Worm (Caenorhabditis elegans) whole organism, mixed stage, embryonic: Measurements from ENCODE around the gene srh-116.

Source experiments
- M03D4.4 ChIP-seq: sonication (generic microtip); optimal IDR thresholded peaks from 2 replicates; lab custom pipeline; 2017; ENCODE audit warnings: mild to moderate bottlenecking, missing genetic modification characterization, missing compliant biosample characterization
- bed-3 ChIP-seq: fragments of 200-800 bp; sonication (Bioruptor generic); optimal IDR thresholded peaks from 3 replicates; lab custom pipeline; 2018; ENCODE audit warnings: mild to moderate bottlenecking, missing genetic modification characterization, moderate library complexity, missing compliant biosample characterization
- blmp-1 ChIP-seq: fragments of 150-350 bp; optimal IDR thresholded peaks from 2 replicates; lab custom pipeline; 2014; ENCODE audit warnings: missing biosample characterization, missing genetic modification characterization
- ceh-39 ChIP-seq: fragments of 150-350 bp; optimal IDR thresholded peaks from 2 replicates; lab custom pipeline; 2014; ENCODE audit warnings: missing biosample characterization, missing genetic modification characterization
- ceh-43 ChIP-seq: fragments of 200-800 bp; sonication (Bioruptor generic); optimal IDR thresholded peaks from 2 replicates; lab custom pipeline; 2018; ENCODE audit warnings: mild to moderate bottlenecking, missing genetic modification characterization, moderate library complexity, missing compliant biosample characterization
- ces-1 ChIP-seq: fragments of 150-350 bp; optimal IDR thresholded peaks from 2 replicates; lab custom pipeline; 2014; ENCODE audit warnings: missing biosample characterization, missing genetic modification reagents, missing genetic modification characterization
- drap-1 ChIP-seq: fragments of 200-800 bp; sonication (Bioruptor generic); optimal IDR thresholded peaks from 3 replicates; lab custom pipeline; 2018; ENCODE audit warnings: mild to moderate bottlenecking, missing genetic modification characterization, missing compliant biosample characterization
- elt-1 ChIP-seq: sonication (generic microtip); optimal IDR thresholded peaks from 2 replicates; lab custom pipeline; 2017; ENCODE audit warnings: missing genetic modification characterization, mild to moderate bottlenecking, missing compliant biosample characterization, antibody characterized with exemption, moderate library complexity, borderline replicate concordance; ENCODE audit not compliant: insufficient read depth
- flh-1 ChIP-seq: fragments of 200-800 bp; sonication (Bioruptor generic); optimal IDR thresholded peaks from 2 replicates; lab custom pipeline; 2018; ENCODE audit warnings: mild to moderate bottlenecking, missing genetic modification characterization, moderate library complexity, missing compliant biosample characterization
- ham-2 ChIP-seq: fragments of 200-800 bp; sonication (Bioruptor generic); optimal IDR thresholded peaks from 2 replicates; lab custom pipeline; 2018; ENCODE audit warnings: mild to moderate bottlenecking, missing genetic modification characterization, missing compliant biosample characterization
- hlh-1 ChIP-seq: fragments of 150-350 bp; optimal IDR thresholded peaks from 2 replicates; lab custom pipeline; 2014; ENCODE audit warnings: missing biosample characterization, missing genetic modification reagents, missing genetic modification characterization
- lin-32 ChIP-seq: fragments of 200-800 bp; sonication (Bioruptor generic); optimal IDR thresholded peaks from 2 replicates; lab custom pipeline; 2018; ENCODE audit warnings: mild to moderate bottlenecking, missing genetic modification characterization, missing compliant biosample characterization
- lsy-2 ChIP-seq: fragments of 150-350 bp; optimal IDR thresholded peaks from 2 replicates; lab custom pipeline; 2014; ENCODE audit warnings: missing biosample characterization, missing genetic modification characterization
- mep-1 ChIP-seq: fragments of 150-350 bp; optimal IDR thresholded peaks from 2 replicates; lab custom pipeline; 2017; ENCODE audit warnings: missing biosample characterization, missing genetic modification reagents, missing genetic modification characterization, inconsistent platforms
- mls-2 ChIP-seq: sonication (generic microtip); optimal IDR thresholded peaks from 2 replicates; lab custom pipeline; 2016; ENCODE audit warnings: mild to moderate bottlenecking, missing genetic modification characterization, moderate library complexity, missing compliant biosample characterization
- nhr-12 ChIP-seq: fragments of 150-350 bp; optimal IDR thresholded peaks from 2 replicates; lab custom pipeline; 2014; ENCODE audit warnings: missing biosample characterization, missing genetic modification characterization
- nhr-76 ChIP-seq: sonication (generic microtip); optimal IDR thresholded peaks from 2 replicates; lab custom pipeline; 2017; ENCODE audit warnings: missing biosample characterization, missing genetic modification characterization
- pha-4 ChIP-seq: fragments of 150-350 bp; optimal IDR thresholded peaks from 2 replicates; lab custom pipeline; 2018; ENCODE audit warnings: missing biosample characterization, missing genetic modification reagents, missing genetic modification characterization
- sem-2 ChIP-seq: fragments of 200-800 bp; sonication (Bioruptor generic); optimal IDR thresholded peaks from 2 replicates; lab custom pipeline; 2018; ENCODE audit warnings: mild to moderate bottlenecking, missing genetic modification characterization, missing compliant biosample characterization
- snpc-4 ChIP-seq: fragments of 150-350 bp; optimal IDR thresholded peaks from 2 replicates; lab custom pipeline; 2014; ENCODE audit warnings: missing biosample characterization, missing genetic modification characterization
- sptf-1 ChIP-seq: sonication (generic microtip); optimal IDR thresholded peaks from 2 replicates; lab custom pipeline; 2017; ENCODE audit warnings: mild to moderate bottlenecking, missing genetic modification characterization, moderate library complexity, missing compliant biosample characterization
- tbx-8 ChIP-seq: fragments of 200-800 bp; sonication (Bioruptor generic); optimal IDR thresholded peaks from 2 replicates; lab custom pipeline; 2018; ENCODE audit warnings: mild to moderate bottlenecking, missing genetic modification characterization, moderate library complexity, missing compliant biosample characterization
- unc-62 ChIP-seq: fragments of 150-350 bp; optimal IDR thresholded peaks from 2 replicates; lab custom pipeline; 2014; ENCODE audit warnings: missing biosample characterization, missing genetic modification reagents, missing genetic modification characterization
- zip-8 ChIP-seq: fragments of 150-350 bp; optimal IDR thresholded peaks from 2 replicates; lab custom pipeline; 2014; ENCODE audit warnings: missing biosample characterization, missing genetic modification characterization
- ztf-11 ChIP-seq: fragments of 150-350 bp; optimal IDR thresholded peaks from 2 replicates; lab custom pipeline; 2014; ENCODE audit warnings: missing biosample characterization, missing genetic modification characterization

srh-116 gene

DNA sequence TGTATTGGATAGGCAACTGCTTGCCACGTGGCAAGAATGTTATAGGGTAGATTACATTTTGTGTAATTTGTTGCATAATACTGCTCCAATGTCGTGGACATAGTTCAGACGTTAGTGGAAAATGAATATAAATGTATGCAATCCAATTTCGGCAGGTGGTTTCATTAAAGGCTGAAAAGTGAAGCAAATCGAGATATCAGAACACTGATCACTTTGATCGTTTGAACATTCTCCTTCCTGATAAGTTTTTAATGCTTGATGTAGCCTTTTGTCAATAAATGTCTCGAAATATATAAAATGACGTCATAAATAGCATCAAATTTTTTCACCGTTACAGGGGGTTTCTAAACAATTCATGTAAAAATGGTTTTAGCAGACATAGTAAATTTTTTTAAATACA, 34.6 kb downstream of the srh-116 start, which contains the start of gene srh-109:
srh-109 (minus strand) TSS at position 101 of the 400 bp plus-strand sequence.
- TF ChIP-seq ham-2 (GFP tag; lab: Kevin White, UChicago) = no peak
- TF ChIP-seq blmp-1 (tag; lab: Kevin White, UChicago) = no peak
- no peak for TF ChIP-seq sem-2 (GFP tag; lab: Kevin White, UChicago)
- TF ChIP-seq zip-8 (tag; lab: Kevin White, UChicago) = peak; percentile 58
- TF ChIP-seq mls-2 (tag; lab: Kevin White, UChicago) = no peak

ce11 chrV:17217690-17218089, 37.2 kb downstream of the srh-116 start, which contains the start of gene srbc-62:
TSS of gene srbc-62 (plus strand) at chrV:17217990.
- TF ChIP-seq sptf-1 (tag; lab: Kevin White, UChicago) (no peak), lsy-2 (tag; lab: Kevin White, UChicago) (no peak), lin-32 (GFP tag; lab: Kevin White, UChicago) (no peak), tbx-8 (GFP tag; lab: Kevin White, UChicago) (no peak)

ce11 chrV:17215602-17216001, 39.3 kb downstream of the srh-116 start:
- TF ChIP-seq tbx-8 (GFP tag; lab: Kevin White, UChicago) (no peak), flh-1 (GFP tag; lab: Kevin White, UChicago) (no peak), sptf-1 (tag; lab: Kevin White, UChicago) (no peak), lin-32 (GFP tag; lab: Kevin White, UChicago) (no peak)

DNA sequence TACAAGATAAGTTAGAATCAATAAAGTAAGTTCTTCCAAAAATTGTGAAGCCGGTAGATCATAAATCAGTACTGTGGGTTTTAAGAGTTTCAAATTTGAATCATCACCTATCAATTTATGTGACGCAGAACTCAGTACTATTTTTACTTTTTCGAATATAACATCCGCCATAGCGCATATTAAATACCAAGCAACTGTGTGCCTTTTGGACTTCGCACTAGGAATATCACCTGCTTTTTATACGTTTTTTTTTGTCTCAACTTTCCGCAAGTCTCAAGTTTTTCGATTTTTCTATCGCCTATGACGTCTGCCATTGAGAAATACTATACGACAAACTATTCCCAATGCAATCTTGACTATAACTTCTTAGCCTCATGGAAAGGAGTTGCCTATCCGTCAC, 42.2 kb downstream of the srh-116 start, which contains the start of gene srh-113:
srh-113 (plus strand) TSS at position 301 of the 400 bp plus-strand sequence.
- TF ChIP-seq ztf-11 = no peak

ce11 chrV:17211989-17212731, 42.8 kb downstream of the srh-116 start, which contains the start of gene srh-236:
TSS of gene srh-236 (minus strand) at chrV:17212039.
- TF ChIP-seq unc-62 (GFP tag; lab: Kevin White, UChicago) (no peak), nhr-76 (no peak), sem-2 (GFP tag; lab: Kevin White, UChicago) (no peak), tbx-8 (GFP tag; lab: Kevin White, UChicago) (no peak), lin-32 (GFP tag; lab: Kevin White, UChicago) (no peak), ces-1 (GFP tag; lab: Kevin White, UChicago) (no peak), mls-2 (tag; lab: Kevin White, UChicago) (no peak), ceh-39 (tag; lab: Kevin White, UChicago) (no peak), nhr-12 (tag; lab: Kevin White, UChicago) (no peak), drap-1 (GFP tag; lab: Kevin White, UChicago) (no peak), ceh-43 (GFP tag; lab: Kevin White, UChicago) (no peak), lsy-2 (tag; lab: Kevin White, UChicago) (no peak), zip-8 (tag; lab: Kevin White, UChicago) (no peak), sptf-1 (tag; lab: Kevin White, UChicago) (no peak), elt-1 (tag; lab: Kevin White, UChicago) (no peak), blmp-1 (tag; lab: Kevin White, UChicago) (no peak), bed-3 (GFP tag; lab: Kevin White, UChicago) (no peak), snpc-4 (tag; lab: Kevin White, UChicago) (no peak), pha-4 (tag; lab: Kevin White, UChicago) (no peak), mep-1 (no peak)

DNA sequence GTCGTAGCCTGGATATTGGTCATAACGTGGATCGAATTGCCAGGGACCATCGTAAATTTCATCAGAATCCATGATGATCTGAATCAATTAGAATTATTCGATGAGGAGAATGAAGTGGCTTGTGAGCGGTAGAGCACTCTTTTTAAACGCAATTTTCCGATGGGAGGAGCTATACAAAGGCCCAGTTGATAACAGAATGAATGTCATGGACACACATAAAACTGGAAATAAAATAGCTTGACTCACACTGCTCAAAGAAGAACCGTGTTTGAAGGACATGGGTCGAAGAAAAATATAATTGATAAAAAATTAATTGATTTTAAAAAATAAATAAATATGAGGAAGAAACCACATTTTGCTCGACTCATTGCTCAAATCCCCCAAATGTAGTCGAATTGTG, 46.9 kb downstream of the srh-116 start, which contains the start of gene Y68A4A.13:
Y68A4A.13 (minus strand) TSS at position 101 of the 400 bp plus-strand sequence.
- no peak for TF ChIP-seq sem-2 (GFP tag; lab: Kevin White, UChicago)

ce11 chrV:17206469-17206868, 48.5 kb downstream of the srh-116 start:
- TF ChIP-seq mls-2 (tag; lab: Kevin White, UChicago) (no peak), snpc-4 (tag; lab: Kevin White, UChicago) (no peak), elt-1 (tag; lab: Kevin White, UChicago) (no peak), M03D4.4 (tag; lab: Kevin White, UChicago) (no peak), hlh-1 (tag; lab: Kevin White, UChicago) (no peak), sptf-1 (tag; lab: Kevin White, UChicago) (no peak), ceh-39 (tag; lab: Kevin White, UChicago) (no peak)
